Worm (Caenorhabditis elegans) whole organism, L1 larva: ENCODE results near the gene F53B1.8.

Experiments used
- blmp-1 ChIP-seq: fragments of 150-350 bp; optimal IDR thresholded peaks from 2 replicates; lab custom pipeline; 2014; ENCODE audit warnings: missing biosample characterization, missing genetic modification characterization
- efl-1 ChIP-seq, 4 experiments: fragments of 150-350 bp; optimal IDR thresholded peaks in 3 of 4; peaks in 1 of 4; 1 replicate in 1 of 4; 2 replicates in 3 of 4; lab custom pipeline; 2014; ENCODE audit warnings: missing biosample characterization in 2 of 4, missing genetic modification characterization in 2 of 4, missing genetic modification reagents in 2 of 4
- fkh-8 ChIP-seq: sonication (generic microtip); optimal IDR thresholded peaks from 2 replicates; lab custom pipeline; 2016; ENCODE audit warnings: mild to moderate bottlenecking, missing genetic modification characterization, missing compliant biosample characterization
- hpl-2 ChIP-seq: fragments of 150-350 bp; optimal IDR thresholded peaks from 2 replicates; lab custom pipeline; 2014; ENCODE audit warnings: missing biosample characterization, missing genetic modification reagents, missing genetic modification characterization
- mdl-1 ChIP-seq, 2 experiments: fragments of 150-350 bp; optimal IDR thresholded peaks; 2 replicates each; lab custom pipeline; 2014 to 2017; ENCODE audit warnings: missing biosample characterization in 2 of 2, missing genetic modification characterization in 2 of 2, inconsistent platforms in 1 of 2
- nhr-28 ChIP-seq: fragments of 150-350 bp; optimal IDR thresholded peaks from 2 replicates; lab custom pipeline; 2014; ENCODE audit warnings: missing biosample characterization, missing genetic modification characterization
- nhr-84 ChIP-seq: sonication (generic microtip); optimal IDR thresholded peaks from 2 replicates; lab custom pipeline; 2017; ENCODE audit warnings: missing biosample characterization, missing genetic modification characterization
- zag-1 ChIP-seq: fragments of 150-350 bp; optimal IDR thresholded peaks from 2 replicates; lab custom pipeline; 2014; ENCODE audit warnings: missing biosample characterization, missing genetic modification characterization

- TF ChIP-seq nhr-28 (tag; lab: Kevin White, UChicago) (no peak), nhr-84 (no peak), zag-1 (no peak), hpl-2 (no peak), mdl-1 (tag; optimal IDR thresholded peaks at IDR 0.05; lab: Kevin White, UChicago) (no peak), fkh-8 (no peak), blmp-1 (tag; lab: Kevin White, UChicago) (no peak), efl-1 (optimal IDR thresholded peaks at IDR 0.05; lab: Kevin White, UChicago) (no peak), efl-1 (GFP tag; optimal IDR thresholded peaks at IDR 0.05 in 1 of 2; lab: Kevin White, UChicago) (peak in 1 of 2 experiments; percentile 84)
Measured at ce11 chrX:2099002-2099401, 31.0 kb downstream of the F53B1.8 start.
